Worm (Caenorhabditis elegans): Measurements from ENCODE around the gene cki-2.

The cki-2 gene

DNA sequence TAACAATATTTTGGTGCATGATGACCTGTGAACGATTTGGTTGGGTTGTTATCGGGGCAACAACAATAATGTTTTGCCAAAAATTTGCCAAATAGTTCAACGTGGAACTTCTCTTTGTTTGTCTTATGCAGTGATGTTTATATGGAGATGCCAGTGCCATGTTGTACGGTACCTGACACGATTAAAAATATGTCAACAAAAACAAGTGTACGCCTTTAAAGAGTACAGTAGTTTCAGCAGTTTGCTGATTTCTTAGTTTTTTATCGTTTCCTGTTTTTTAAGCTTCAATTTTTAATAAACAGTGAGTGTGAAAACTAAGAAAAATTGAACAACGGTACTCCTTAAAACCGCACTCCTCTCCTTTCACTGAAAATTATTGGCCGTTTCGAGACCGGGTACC lies 38.0 kb upstream of the cki-2 start:
- TF ChIP-seq elt-2 (tag; optimal IDR thresholded peaks at IDR 0.05) = peak; percentile 4
- TF ChIP-seq C04F5.9 (tag; optimal IDR thresholded peaks at IDR 0.05) = no peak
- no peak for TF ChIP-seq aly-2 (tag; optimal IDR thresholded peaks at IDR 0.05)
- no peak for TF ChIP-seq tbx-2 (tag; optimal IDR thresholded peaks at IDR 0.05)
- no peak for TF ChIP-seq F16B12.6 (tag; optimal IDR thresholded peaks at IDR 0.05)
- TF ChIP-seq dpl-1 (GFP tag; optimal IDR thresholded peaks at IDR 0.05) = no peak
- TF ChIP-seq lin-14 (GFP tag; optimal IDR thresholded peaks at IDR 0.05) = no peak

DNA sequence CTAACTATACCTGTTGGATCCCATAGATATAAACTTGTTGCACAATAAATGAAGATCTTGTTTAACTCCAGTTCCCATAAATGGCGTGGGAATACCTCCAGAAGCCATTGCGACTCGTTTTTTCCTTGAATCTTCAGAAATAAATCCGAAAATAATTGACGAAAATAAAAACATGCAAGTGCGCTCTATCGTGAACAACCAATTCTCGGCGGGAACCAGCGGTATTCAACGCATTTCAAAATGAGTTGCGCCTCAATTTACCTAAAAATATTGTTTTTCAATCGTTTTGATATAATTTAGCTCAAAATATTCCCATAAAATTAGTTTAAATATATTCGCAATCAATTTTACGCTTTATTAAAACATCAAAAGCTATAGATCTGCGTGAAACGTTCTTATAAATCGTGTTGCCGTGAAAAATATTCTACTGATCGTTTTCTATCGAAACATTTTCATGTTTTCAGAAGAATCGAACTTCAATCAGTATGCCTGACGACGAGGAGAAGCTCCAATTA lies 35.1 kb upstream of the cki-2 start, which contains the start of the genes snpc-1.1 and spdl-1:
TSS of gene snpc-1.1 (minus strand) at position 200 of the 515 bp plus-strand sequence.
TSS of gene spdl-1 (plus strand) at position 465 of the 515 bp plus-strand sequence.
- no peak for TF ChIP-seq xbp-1 (tag; optimal IDR thresholded peaks at IDR 0.05)
- no peak for TF ChIP-seq fkh-4 (tag; optimal IDR thresholded peaks at IDR 0.05; ENCODE audit: borderline replicate concordance)
- TF ChIP-seq snu-23 (GFP tag; optimal IDR thresholded peaks at IDR 0.05) = peak; percentile 24
- no peak for TF ChIP-seq unc-98 (GFP tag; IDR thresholded peaks at IDR 0.05)
- TF ChIP-seq pqm-1 (tag; optimal IDR thresholded peaks at IDR 0.05) = no peak
- peak in 1 of 2 experiments; percentile 7 for TF ChIP-seq mdl-1 (tag; optimal IDR thresholded peaks at IDR 0.05)
- TF ChIP-seq lin-35 (GFP tag; optimal IDR thresholded peaks at IDR 0.05) = peak; percentile 67 to 91
- TF ChIP-seq blmp-1 (tag; optimal IDR thresholded peaks at IDR 0.05) = peak; percentile 53
- no peak for TF ChIP-seq fos-1 (tag; optimal IDR thresholded peaks at IDR 0.05)
- no peak for TF ChIP-seq nhr-77 (tag; optimal IDR thresholded peaks at IDR 0.05)
- TF ChIP-seq nhr-71 (tag; optimal IDR thresholded peaks at IDR 0.05) = no peak
- TF ChIP-seq dpl-1 (GFP tag; optimal IDR thresholded peaks at IDR 0.05) = peak; percentile 71 to 88 (median 77)
- TF ChIP-seq efl-1 (optimal IDR thresholded peaks at IDR 0.05) = peak; percentile 75 to 79
- TF ChIP-seq efl-1 (GFP tag; optimal IDR thresholded peaks at IDR 0.05 in 1 of 2) = peak; percentile 84 to 97
- no peak for TF ChIP-seq ceh-88 (GFP tag; IDR thresholded peaks at IDR 0.05)
- TF ChIP-seq ets-5 (GFP tag; IDR thresholded peaks at IDR 0.05) = no peak
- TF ChIP-seq egl-13 (tag; optimal IDR thresholded peaks at IDR 0.05) = no peak
- TF ChIP-seq ceh-82 (tag; optimal IDR thresholded peaks at IDR 0.05) = peak in 1 of 3 experiments; percentile 7
- TF ChIP-seq F16B12.6 (tag; optimal IDR thresholded peaks at IDR 0.05) = no peak
- TF ChIP-seq aha-1 (tag; optimal IDR thresholded peaks at IDR 0.05) = no peak
- TF ChIP-seq pax-3 (tag; optimal IDR thresholded peaks at IDR 0.05) = no peak
- TF ChIP-seq rnt-1 (tag; optimal IDR thresholded peaks at IDR 0.05) = peak; percentile 22
- TF ChIP-seq unc-130 (tag; optimal IDR thresholded peaks at IDR 0.05) = no peak
- no peak for TF ChIP-seq hpl-2 (GFP tag; optimal IDR thresholded peaks at IDR 0.05)
- no peak for TF ChIP-seq fkh-8 (tag; optimal IDR thresholded peaks at IDR 0.05)
- no peak for TF ChIP-seq egl-27 (tag; optimal IDR thresholded peaks at IDR 0.05)
- TF ChIP-seq ceh-8 (GFP tag; optimal IDR thresholded peaks at IDR 0.05) = no peak
- peak; percentile 30 for TF ChIP-seq mep-1 (tag; optimal IDR thresholded peaks at IDR 0.05)
- peak in 1 of 2 experiments; percentile 65 for TF ChIP-seq lsy-2 (tag; optimal IDR thresholded peaks at IDR 0.05)
- no peak for TF ChIP-seq C04F5.9 (tag; optimal IDR thresholded peaks at IDR 0.05)
- TF ChIP-seq nhr-85 (tag) = peak; percentile 5
- TF ChIP-seq unc-86 (tag; optimal IDR thresholded peaks at IDR 0.05) = no peak
- TF ChIP-seq zip-4 (GFP tag; optimal IDR thresholded peaks at IDR 0.05) = no peak
- TF ChIP-seq tbx-2 (tag; optimal IDR thresholded peaks at IDR 0.05) = no peak
- no peak for TF ChIP-seq ceh-63 (GFP tag; optimal IDR thresholded peaks at IDR 0.05)
- TF ChIP-seq ces-1 (GFP tag; optimal IDR thresholded peaks at IDR 0.05) = no peak
- TF ChIP-seq nhr-19 (GFP tag; conservative IDR thresholded peaks at IDR 0.05) = no peak
- TF ChIP-seq C16A3.4 (tag; optimal IDR thresholded peaks at IDR 0.05) = peak; percentile 2
- TF ChIP-seq lin-14 (GFP tag; optimal IDR thresholded peaks at IDR 0.05) = peak; percentile 13
- no peak for TF ChIP-seq jun-1 (tag; optimal IDR thresholded peaks at IDR 0.05)
- peak; percentile 1 for TF ChIP-seq lin-15B (tag; optimal IDR thresholded peaks at IDR 0.05)
- no peak for TF ChIP-seq sox-4 (tag; optimal IDR thresholded peaks at IDR 0.05)
- TF ChIP-seq aly-2 (tag; optimal IDR thresholded peaks at IDR 0.05) = no peak
- no peak for TF ChIP-seq nhr-237 (tag; optimal IDR thresholded peaks at IDR 0.05)
- peak; percentile 27 for TF ChIP-seq skn-1 (tag; optimal IDR thresholded peaks at IDR 0.05)
- no peak for TF ChIP-seq grh-1 (GFP tag; IDR thresholded peaks at IDR 0.05)

Data from whole organism, L1 larva.